Fruit fly (Drosophila melanogaster) whole organism, prepupa: Measurements from ENCODE around the gene CG17633.

Source experiments
- Blimp-1 ChIP-seq: fragments of 200-800 bp; sonication (Bioruptor generic); optimal IDR thresholded peaks from 3 replicates; lab custom pipeline; 2017; ENCODE audit warnings: missing biosample characterization, missing genetic modification characterization, mild to moderate bottlenecking, moderate library complexity, missing genetic modification reagents
- CG11294 ChIP-seq: fragments of 200-800 bp; sonication (Bioruptor generic); IDR thresholded peaks from 2 replicates; pipeline ENCODE4 v1.3.6; 2022; ENCODE audit warnings: missing biosample characterization, missing genetic modification characterization
- CG1621 ChIP-seq: fragments of 200-800 bp; sonication (Bioruptor generic); optimal IDR thresholded peaks from 3 replicates; lab custom pipeline; 2018; ENCODE audit warnings: missing biosample characterization, mild to moderate bottlenecking, missing genetic modification characterization
- CG31627 ChIP-seq: fragments of 200-800 bp; sonication (Bioruptor generic); optimal IDR thresholded peaks from 3 replicates; lab custom pipeline; 2016; ENCODE audit warnings: missing biosample characterization, missing genetic modification characterization
- CG6276 ChIP-seq: fragments of 200-800 bp; sonication (Bioruptor generic); optimal IDR thresholded peaks from 2 replicates; lab custom pipeline; 2017; ENCODE audit warnings: missing biosample characterization, mild to moderate bottlenecking, missing genetic modification characterization
- CG8632 ChIP-seq: fragments of 200-800 bp; sonication (Bioruptor generic); optimal IDR thresholded peaks from 3 replicates; lab custom pipeline; 2016; ENCODE audit warnings: missing biosample characterization, missing genetic modification characterization
- Eip78C ChIP-seq: fragments of 200-800 bp; sonication (Bioruptor generic); peaks from one replicate; lab custom pipeline; 2016; ENCODE audit warnings: missing biosample characterization, missing genetic modification characterization
- Met ChIP-seq: fragments of 200-800 bp; sonication (Bioruptor generic); optimal IDR thresholded peaks from 3 replicates; lab custom pipeline; 2016; ENCODE audit warnings: missing biosample characterization, missing genetic modification characterization
- OdsH ChIP-seq: fragments of 200-800 bp; sonication (Bioruptor generic); optimal IDR thresholded peaks from 3 replicates; lab custom pipeline; 2016; ENCODE audit warnings: missing biosample characterization, missing genetic modification characterization
- fd59A ChIP-seq: fragments of 200-800 bp; sonication (Bioruptor generic); optimal IDR thresholded peaks from 2 replicates; lab custom pipeline; 2017; ENCODE audit warnings: missing biosample characterization, mild to moderate bottlenecking, missing genetic modification characterization, missing genetic modification reagents
- pdm3 ChIP-seq: fragments of 200-800 bp; sonication (Bioruptor generic); optimal IDR thresholded peaks from 3 replicates; lab custom pipeline; 2016; ENCODE audit warnings: missing biosample characterization, missing genetic modification characterization
- spab ChIP-seq: fragments of 200-800 bp; sonication (Bioruptor generic); optimal IDR thresholded peaks from 2 replicates; lab custom pipeline; 2017; ENCODE audit warnings: missing biosample characterization, mild to moderate bottlenecking, missing genetic modification characterization, missing genetic modification reagents

DNA sequence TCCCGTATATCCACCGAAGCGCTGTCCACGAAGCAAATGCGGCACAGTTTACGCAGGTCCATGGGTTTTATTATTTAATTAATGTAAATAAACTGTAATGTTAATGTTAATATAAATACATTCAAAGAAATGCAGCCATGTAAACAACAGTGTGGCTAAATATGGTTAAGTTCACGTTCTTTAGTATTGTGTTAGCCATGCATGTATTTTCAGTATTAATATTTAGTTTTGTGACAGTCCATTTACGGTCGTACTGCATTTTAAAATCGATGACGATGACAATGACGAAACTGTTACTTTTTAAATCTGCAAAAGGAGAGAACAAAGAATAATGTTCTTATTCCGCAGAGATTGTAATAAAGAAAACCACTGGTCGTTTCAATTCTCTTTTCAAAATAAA is 24.1 kb downstream of the CG17633 start, which contains the start of gene CG13123:
- TF ChIP-seq CG6276 (GFP tag; lab: Kevin White, UChicago) (no peak), Blimp-1 (GFP tag; lab: Kevin White, UChicago) (no peak), spab (GFP tag; lab: Kevin White, UChicago) (no peak), pdm3 (GFP tag; lab: Kevin White, UChicago) (no peak), fd59A (no peak), CG31627 (GFP tag; lab: Kevin White, UChicago) (no peak), Met (GFP tag; lab: Kevin White, UChicago) (no peak), CG11294 (GFP tag; lab: Robert Waterston, UW) (no peak), OdsH (GFP tag; lab: Kevin White, UChicago) (no peak), CG8632 (GFP tag; lab: Kevin White, UChicago) (no peak), Eip78C (GFP tag; lab: Kevin White, UChicago) (no peak), CG1621 (tag; lab: Kevin White, UChicago) (no peak)
